Fruit fly (Drosophila melanogaster): ENCODE measurements around the gene LManI.

LManI gene

dm6 chr2L:10442048-10442790 lies 14.8 kb downstream of the LManI start, which contains the start of gene loh (continued):
- TF ChIP-seq CG1024 (GFP tag; IDR thresholded peaks at IDR 0.05) (0 out of 2 replicates have a peak, but pooled peaks have one; percentile 24), CG7556 (GFP tag; optimal IDR thresholded peaks at IDR 0.05) (peak; percentile 84), CG11093 (GFP tag; IDR thresholded peaks at IDR 0.05) (no peak), klu (GFP tag; IDR thresholded peaks at IDR 0.05) (no peak), zen2 (GFP tag; IDR thresholded peaks at IDR 0.05; ENCODE audit: partially characterized antibody) (no peak), mam (GFP tag; optimal IDR thresholded peaks at IDR 0.05) (no peak), CG31224 (GFP tag; IDR thresholded peaks at IDR 0.05) (no peak), trem (tag; optimal IDR thresholded peaks at IDR 0.05) (peak; percentile 24), Hsf (GFP tag; optimal IDR thresholded peaks at IDR 0.05) (peak; percentile 27), CG10147 (GFP tag; optimal IDR thresholded peaks at IDR 0.05) (peak; percentile 47), Xbp1 (GFP tag; optimal IDR thresholded peaks at IDR 0.05) (peak; percentile 46), ind (GFP tag; optimal IDR thresholded peaks at IDR 0.05) (peak; percentile 51), CG17328 (GFP tag; IDR thresholded peaks at IDR 0.05) (no peak), CG12942 (GFP tag; optimal IDR thresholded peaks at IDR 0.05) (no peak), bigmax (GFP tag; optimal IDR thresholded peaks at IDR 0.05) (no peak), HHEX (GFP tag; optimal IDR thresholded peaks at IDR 0.05) (no peak), CG13424 (tag; optimal IDR thresholded peaks at IDR 0.05) (peak; percentile 73), CG10366 (GFP tag; IDR thresholded peaks at IDR 0.05) (0 out of 2 replicates have a peak, but pooled peaks have one; percentile 8), Mrtf (GFP tag; IDR thresholded peaks at IDR 0.05) (no peak), CG32767 (GFP tag; IDR thresholded peaks at IDR 0.05) (no peak), CG4820 (GFP tag; optimal IDR thresholded peaks at IDR 0.05) (peak; percentile 52), ro (GFP tag; IDR thresholded peaks at IDR 0.05) (0 out of 2 replicates have a peak, but pooled peaks have one; percentile 15), toy (GFP tag; IDR thresholded peaks at IDR 0.05) (no peak), CG12219 (GFP tag; optimal IDR thresholded peaks at IDR 0.05) (peak; percentile 6), CG17829 (tag; optimal IDR thresholded peaks at IDR 0.05) (peak; percentile 65), E2f2 (GFP tag; IDR thresholded peaks at IDR 0.05) (peak; percentile 30; the same call in 1 of the 2 replicates), sob (GFP tag; IDR thresholded peaks at IDR 0.05) (0 out of 2 replicates have a peak, but pooled peaks have one; percentile 5), CG14050 (GFP tag; IDR thresholded peaks at IDR 0.05) (no peak), zen (tag; optimal IDR thresholded peaks at IDR 0.05) (peak; percentile 21), CrebB (tag; optimal IDR thresholded peaks at IDR 0.05) (no peak), Spps (tag; optimal IDR thresholded peaks at IDR 0.05) (peak; percentile 38), CG9797 (GFP tag; optimal IDR thresholded peaks at IDR 0.05) (no peak), CG10431 (GFP tag; optimal IDR thresholded peaks at IDR 0.05) (peak; percentile 25), Xrp1 (GFP tag; IDR thresholded peaks at IDR 0.05) (peak; percentile 57; the same call in 1 of the 2 replicates), CG3726 (GFP tag; IDR thresholded peaks at IDR 0.05) (no peak), unc-4 (GFP tag; IDR thresholded peaks at IDR 0.05; ENCODE audit: partially characterized antibody) (no peak), HLH3B (GFP tag; IDR thresholded peaks at IDR 0.05) (0 out of 2 replicates have a peak, but pooled peaks have one; percentile 45), Hr51 (GFP tag; optimal IDR thresholded peaks at IDR 0.05) (peak in 1 of 2 experiments; percentile 79), mirr (GFP tag; optimal IDR thresholded peaks at IDR 0.05) (no peak), az2 (GFP tag; optimal IDR thresholded peaks at IDR 0.05) (peak; percentile 45), Hey (tag; optimal IDR thresholded peaks at IDR 0.05) (no peak), Aef1 (GFP tag; IDR thresholded peaks at IDR 0.05) (no peak), pros (GFP tag; optimal IDR thresholded peaks at IDR 0.05) (no peak), Fer3 (tag; optimal IDR thresholded peaks at IDR 0.05) (no peak), caup (GFP tag; optimal IDR thresholded peaks at IDR 0.05; ENCODE audit: severe bottlenecking) (no peak), Eip74EF (GFP tag; optimal IDR thresholded peaks at IDR 0.05) (peak in 1 of 2 experiments; percentile 67), dpn (GFP tag; optimal IDR thresholded peaks at IDR 0.05) (peak in 1 of 2 experiments; percentile 39), PHDP (tag; optimal IDR thresholded peaks at IDR 0.05) (peak; percentile 51), Sry-δ (GFP tag; optimal IDR thresholded peaks at IDR 0.05) (no peak)

Data from whole organism, embryonic.